Fruit fly (Drosophila melanogaster) whole organism, pupa: ENCODE measurements around the gene PpV.
A peak's percentile ranks its signal among the peaks of the same experiment; 100 is the strongest.

Source experiments
- CG15710 ChIP-seq: fragments of 200-800 bp; sonication (Bioruptor generic); optimal IDR thresholded peaks from 2 replicates; lab custom pipeline; 2018; ENCODE audit warnings: missing biosample characterization, mild to moderate bottlenecking, missing genetic modification characterization, moderate library complexity
- CG4496 ChIP-seq: fragments of 200-800 bp; sonication (Bioruptor generic); IDR thresholded peaks from 3 replicates; pipeline ENCODE4 v1.3.6; 2022; ENCODE audit warnings: missing biosample characterization, missing genetic modification characterization
- CG8159 ChIP-seq: fragments of 200-800 bp; sonication (Bioruptor generic); optimal IDR thresholded peaks from 3 replicates; lab custom pipeline; 2018; ENCODE audit warnings: missing biosample characterization, mild to moderate bottlenecking, missing genetic modification characterization, moderate library complexity
- CG8301 ChIP-seq: fragments of 200-800 bp; sonication (Bioruptor generic); optimal IDR thresholded peaks from 2 replicates; lab custom pipeline; 2018; ENCODE audit warnings: missing biosample characterization, mild to moderate bottlenecking, missing genetic modification characterization
- D1 ChIP-seq: fragments of 200-800 bp; sonication (Bioruptor generic); optimal IDR thresholded peaks from 2 replicates; lab custom pipeline; 2018; ENCODE audit warnings: missing biosample characterization, mild to moderate bottlenecking, missing genetic modification characterization, moderate library complexity
- EcR ChIP-seq: fragments of 200-800 bp; sonication (Bioruptor generic); optimal IDR thresholded peaks from 3 replicates; lab custom pipeline; 2019; ENCODE audit warnings: missing biosample characterization, missing genetic modification characterization, mild to moderate bottlenecking, moderate library complexity, missing genetic modification reagents
- Ets98B ChIP-seq: fragments of 200-800 bp; sonication (Bioruptor generic); IDR thresholded peaks from 2 replicates; pipeline ENCODE4 v1.3.6; 2022; ENCODE audit warnings: missing biosample characterization, missing genetic modification characterization
- Pif1A ChIP-seq: fragments of 200-800 bp; sonication (Bioruptor generic); optimal IDR thresholded peaks from 3 replicates; lab custom pipeline; 2016; ENCODE audit warnings: missing biosample characterization, missing genetic modification characterization
- Snoo ChIP-seq: fragments of 200-800 bp; sonication (Bioruptor generic); optimal IDR thresholded peaks from 3 replicates; lab custom pipeline; 2017; ENCODE audit warnings: missing biosample characterization, mild to moderate bottlenecking, missing genetic modification characterization, inconsistent platforms
- gl ChIP-seq: fragments of 200-800 bp; sonication (Bioruptor generic); optimal IDR thresholded peaks from 2 replicates; lab custom pipeline; 2018; ENCODE audit warnings: missing biosample characterization, mild to moderate bottlenecking, missing genetic modification characterization
- rn ChIP-seq: fragments of 200-800 bp; sonication (Bioruptor generic); IDR thresholded peaks from 2 replicates; pipeline ENCODE4 v1.3.6; 2022; ENCODE audit warnings: missing biosample characterization, missing genetic modification characterization

DNA sequence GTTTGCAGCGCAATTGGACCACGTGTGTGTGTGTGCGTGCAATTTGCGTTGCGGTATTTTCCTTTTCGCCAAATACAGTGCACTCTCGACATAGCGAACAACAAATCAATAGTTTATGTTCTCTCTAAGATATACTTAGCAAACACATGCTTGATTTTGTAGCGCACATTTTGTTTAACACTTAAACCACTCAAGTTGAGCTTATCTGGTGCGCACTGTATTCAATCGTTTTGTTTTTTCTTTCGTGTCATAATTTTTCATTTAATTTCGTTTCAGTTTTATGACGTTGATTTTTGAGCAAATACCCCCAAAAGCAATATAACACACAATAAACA lies 6.4 kb downstream of the PpV start:
- TF ChIP-seq EcR (GFP tag; lab: Kevin White, UChicago) = no peak
- TF ChIP-seq gl (tag; lab: Kevin White, UChicago) = peak; percentile 51
- TF ChIP-seq CG4496 = peak; percentile 98
- TF ChIP-seq Ets98B = peak; percentile 98
- TF ChIP-seq rn (GFP tag; lab: Robert Waterston, UW) = peak; percentile 88
- TF ChIP-seq CG8301 = peak; percentile 88
- TF ChIP-seq CG8159 (tag; lab: Kevin White, UChicago) = peak; percentile 65
- peak; percentile 85 for TF ChIP-seq Pif1A (GFP tag; lab: Kevin White, UChicago)
- TF ChIP-seq CG15710 = peak; percentile 79
- no peak for TF ChIP-seq D1 (tag; lab: Kevin White, UChicago)
- TF ChIP-seq Snoo (tag; lab: Kevin White, UChicago) = peak; percentile 90
